Fruit fly (Drosophila melanogaster): ENCODE measurements around the gene CG7299.

CG7299 gene

dm6 chr2L:10732343-10732808, 48.2 kb upstream of the CG7299 start, which contains the start of the genes EMC3 and Dpy-30L1 (continued):
- TF ChIP-seq CG18599 (GFP tag; optimal IDR thresholded peaks at IDR 0.05) (no peak), Hr3 (GFP tag; optimal IDR thresholded peaks at IDR 0.05) (peak; percentile 63), CG10979 (tag; optimal IDR thresholded peaks at IDR 0.05) (peak; percentile 52), CG10366 (GFP tag; IDR thresholded peaks at IDR 0.05) (peak; percentile 30; the same call in 1 of the 2 replicates), Dip2 (GFP tag; IDR thresholded peaks at IDR 0.05) (no peak), Meics (GFP tag; optimal IDR thresholded peaks at IDR 0.05) (no peak), Myb (GFP tag; optimal IDR thresholded peaks at IDR 0.05) (peak; percentile 46), gfzf (GFP tag; optimal IDR thresholded peaks at IDR 0.05) (peak; percentile 7), H15 (GFP tag; IDR thresholded peaks at IDR 0.05) (no peak), CG3065 (GFP tag; optimal IDR thresholded peaks at IDR 0.05) (no peak), stc (GFP tag; IDR thresholded peaks at IDR 0.05) (no peak), emc (GFP tag; optimal IDR thresholded peaks at IDR 0.05) (no peak), CG9215 (GFP tag; IDR thresholded peaks at IDR 0.05) (peak; percentile 49; the same call in 1 of the 2 replicates), CG3163 (GFP tag; optimal IDR thresholded peaks at IDR 0.05) (peak; percentile 12), CG8765 (GFP tag; IDR thresholded peaks at IDR 0.05) (no peak), CG10959 (GFP tag; IDR thresholded peaks at IDR 0.05) (no peak), Bgb (GFP tag; IDR thresholded peaks at IDR 0.05; ENCODE audit: partially characterized antibody) (peak; percentile 75), lilli (GFP tag; optimal IDR thresholded peaks at IDR 0.05) (peak; percentile 78), Dek (tag; optimal IDR thresholded peaks at IDR 0.05) (peak; percentile 16), nmo (GFP tag; optimal IDR thresholded peaks at IDR 0.05) (peak; percentile 74), Oaz (GFP tag; IDR thresholded peaks at IDR 0.05) (no peak), Doc2 (GFP tag; IDR thresholded peaks at IDR 0.05) (no peak), CG11723 (GFP tag; optimal IDR thresholded peaks at IDR 0.05) (no peak), zfh1 (GFP tag; IDR thresholded peaks at IDR 0.05) (0 out of 3 replicates have a peak, but pooled peaks have one; percentile 49), onecut (GFP tag; IDR thresholded peaks at IDR 0.05) (peak; percentile 30; the same call in 1 of the 2 replicates), Antp (GFP tag; optimal IDR thresholded peaks at IDR 0.05) (peak; percentile 57), CG7839 (tag; optimal IDR thresholded peaks at IDR 0.05) (no peak), Awh (GFP tag; IDR thresholded peaks at IDR 0.05) (no peak), crc (GFP tag; optimal IDR thresholded peaks at IDR 0.05) (no peak), CG18476 (GFP tag; optimal IDR thresholded peaks at IDR 0.05) (no peak), Hr51 (GFP tag; optimal IDR thresholded peaks at IDR 0.05) (peak in 1 of 2 experiments; percentile 30), Dp (GFP tag; optimal IDR thresholded peaks at IDR 0.05) (peak; percentile 46), bbx (GFP tag; IDR thresholded peaks at IDR 0.05; ENCODE audit: partially characterized antibody) (peak; percentile 73), CG12071 (GFP tag; optimal IDR thresholded peaks at IDR 0.05) (no peak), ham (GFP tag; IDR thresholded peaks at IDR 0.05) (no peak), CG6813 (GFP tag; optimal IDR thresholded peaks at IDR 0.05) (no peak), CG17829 (tag; optimal IDR thresholded peaks at IDR 0.05) (peak; percentile 64), Kr (GFP tag; optimal IDR thresholded peaks at IDR 0.05) (no peak), CG11695 (GFP tag; IDR thresholded peaks at IDR 0.05) (no peak), gce (GFP tag; IDR thresholded peaks at IDR 0.05) (no peak), bsh (GFP tag; optimal IDR thresholded peaks at IDR 0.05) (peak in 1 of 2 experiments; percentile 53), Xbp1 (GFP tag; optimal IDR thresholded peaks at IDR 0.05) (peak; percentile 67), CG16813 (GFP tag; IDR thresholded peaks at IDR 0.05; ENCODE audit: partially characterized antibody) (peak; percentile 88), pzg (GFP tag; optimal IDR thresholded peaks at IDR 0.05) (peak; percentile 72), tup (GFP tag; optimal IDR thresholded peaks at IDR 0.05) (no peak), CG6791 (GFP tag; IDR thresholded peaks at IDR 0.05; ENCODE audit: partially characterized antibody) (peak; percentile 42; the same call in 1 of the 3 replicates), CG9817 (tag; optimal IDR thresholded peaks at IDR 0.05) (peak; percentile 44), Opbp (GFP tag; IDR thresholded peaks at IDR 0.05; ENCODE audit: partially characterized antibody) (peak; percentile 72; the same call in 2 of the 3 replicates), CG11247 (GFP tag; IDR thresholded peaks at IDR 0.05) (0 out of 2 replicates have a peak, but pooled peaks have one; percentile 16)

Data from whole organism, embryonic.